Worm (Caenorhabditis elegans): ENCODE data around the gene tag-243.

DNA sequence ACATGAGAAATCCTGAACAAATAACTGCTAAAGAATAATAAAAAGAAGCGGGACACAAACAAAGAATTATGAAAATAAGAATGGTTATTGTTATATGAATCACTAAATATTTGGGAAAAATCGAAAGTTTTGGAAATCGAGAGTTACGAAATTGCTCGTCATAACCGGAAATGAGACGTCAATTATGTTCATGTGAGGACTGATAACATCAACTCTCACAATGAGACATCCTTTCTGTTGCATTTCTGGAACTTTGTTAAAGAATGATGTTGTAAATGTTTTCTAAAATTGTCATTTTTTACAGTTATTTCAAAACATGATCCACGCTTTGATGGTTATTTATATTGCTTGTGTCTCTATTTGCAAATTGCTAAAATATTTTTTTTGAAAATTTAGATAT lies 40.4 kb downstream of the tag-243 start, which contains the start of gene T23F11.6:
- TF ChIP-seq zag-1 (tag; optimal IDR thresholded peaks at IDR 0.05) (no peak), R02D3.7 (tag; optimal IDR thresholded peaks at IDR 0.05) (no peak), elt-1 (tag; optimal IDR thresholded peaks at IDR 0.05) (no peak), fkh-10 (GFP tag; optimal IDR thresholded peaks at IDR 0.05) (no peak)

All from whole organism, L3 larva.